Fruit fly (Drosophila melanogaster) whole organism, prepupa: Measurements from ENCODE around the gene pad.

Source experiments
- CG10631 ChIP-seq: fragments of 200-800 bp; sonication (Bioruptor generic); optimal IDR thresholded peaks from 2 replicates; lab custom pipeline; 2016; ENCODE audit warnings: missing biosample characterization, missing genetic modification characterization
- CG10669 ChIP-seq: fragments of 200-800 bp; sonication (Bioruptor generic); optimal IDR thresholded peaks from 3 replicates; lab custom pipeline; 2018; ENCODE audit warnings: missing biosample characterization, mild to moderate bottlenecking, missing genetic modification characterization, moderate library complexity
- CG11294 ChIP-seq: fragments of 200-800 bp; sonication (Bioruptor generic); IDR thresholded peaks from 2 replicates; pipeline ENCODE4 v1.3.6; 2022; ENCODE audit warnings: missing biosample characterization, missing genetic modification characterization
- CG11902 ChIP-seq: fragments of 200-800 bp; sonication (Bioruptor generic); optimal IDR thresholded peaks from 3 replicates; lab custom pipeline; 2016; ENCODE audit warnings: missing biosample characterization, missing genetic modification characterization
- CG15336 ChIP-seq: fragments of 200-800 bp; sonication (Bioruptor generic); IDR thresholded peaks from 2 replicates; pipeline ENCODE4 v1.3.6; 2022; ENCODE audit warnings: missing biosample characterization, missing genetic modification characterization
- CG1621 ChIP-seq: fragments of 200-800 bp; sonication (Bioruptor generic); optimal IDR thresholded peaks from 3 replicates; lab custom pipeline; 2018; ENCODE audit warnings: missing biosample characterization, mild to moderate bottlenecking, missing genetic modification characterization
- CG34406 ChIP-seq: fragments of 200-800 bp; sonication (Bioruptor generic); optimal IDR thresholded peaks from 3 replicates; lab custom pipeline; 2016; ENCODE audit warnings: missing biosample characterization, missing genetic modification characterization
- CG3919 ChIP-seq: fragments of 200-800 bp; sonication (Bioruptor generic); optimal IDR thresholded peaks from 3 replicates; lab custom pipeline; 2016; ENCODE audit warnings: missing biosample characterization, missing genetic modification characterization
- CG4318 ChIP-seq: fragments of 200-800 bp; sonication (Bioruptor generic); optimal IDR thresholded peaks from 3 replicates; lab custom pipeline; 2017; ENCODE audit warnings: missing biosample characterization, mild to moderate bottlenecking, missing genetic modification characterization
- CG6163 ChIP-seq: fragments of 200-800 bp; sonication (Bioruptor generic); IDR thresholded peaks from 3 replicates; pipeline ENCODE4 v1.3.6; 2022; ENCODE audit warnings: missing biosample characterization, missing genetic modification characterization
- CG6792 ChIP-seq: fragments of 200-800 bp; sonication (Bioruptor generic); optimal IDR thresholded peaks from 3 replicates; lab custom pipeline; 2016; ENCODE audit warnings: missing biosample characterization, missing genetic modification characterization
- CG6808 ChIP-seq: fragments of 200-800 bp; sonication (Bioruptor generic); optimal IDR thresholded peaks from 3 replicates; lab custom pipeline; 2017; ENCODE audit warnings: missing biosample characterization, missing genetic modification characterization, mild to moderate bottlenecking, moderate library complexity, missing genetic modification reagents
- CG7368 ChIP-seq: fragments of 200-800 bp; sonication (Bioruptor generic); optimal IDR thresholded peaks from 3 replicates; lab custom pipeline; 2016; ENCODE audit warnings: missing biosample characterization, missing genetic modification characterization
- CG8119 ChIP-seq: fragments of 200-800 bp; sonication (Bioruptor generic); IDR thresholded peaks from 3 replicates; pipeline ENCODE4 v1.3.6; 2022; ENCODE audit warnings: missing biosample characterization, missing genetic modification characterization
- CG8319 ChIP-seq: fragments of 200-800 bp; sonication (Bioruptor generic); optimal IDR thresholded peaks from 3 replicates; lab custom pipeline; 2016; ENCODE audit warnings: missing biosample characterization, missing genetic modification characterization
- CG8632 ChIP-seq: fragments of 200-800 bp; sonication (Bioruptor generic); optimal IDR thresholded peaks from 3 replicates; lab custom pipeline; 2016; ENCODE audit warnings: missing biosample characterization, missing genetic modification characterization
- CG9139 ChIP-seq: fragments of 200-800 bp; sonication (Bioruptor generic); optimal IDR thresholded peaks from 3 replicates; lab custom pipeline; 2017; ENCODE audit warnings: missing biosample characterization, mild to moderate bottlenecking, missing genetic modification characterization
- Eip78C ChIP-seq: fragments of 200-800 bp; sonication (Bioruptor generic); peaks from one replicate; lab custom pipeline; 2016; ENCODE audit warnings: missing biosample characterization, missing genetic modification characterization
- Ets21C ChIP-seq: fragments of 200-800 bp; sonication (Bioruptor generic); optimal IDR thresholded peaks from 3 replicates; lab custom pipeline; 2016; ENCODE audit warnings: missing biosample characterization, missing genetic modification characterization
- Ets96B ChIP-seq: fragments of 200-800 bp; optimal IDR thresholded peaks from 2 replicates; lab custom pipeline; 2019; ENCODE audit warnings: missing biosample characterization, mild to moderate bottlenecking, missing genetic modification characterization, moderate library complexity
- Gug ChIP-seq: fragments of 200-800 bp; sonication (Bioruptor generic); IDR thresholded peaks from 2 replicates; pipeline ENCODE4 v1.3.6; 2022; ENCODE audit warnings: missing biosample characterization, missing genetic modification characterization
- Hr38 ChIP-seq: sonication (Bioruptor generic); optimal IDR thresholded peaks from 2 replicates; lab custom pipeline; 2016; ENCODE audit warnings: missing biosample characterization, missing genetic modification characterization
- Hr39 ChIP-seq: fragments of 200-800 bp; sonication (Bioruptor generic); optimal IDR thresholded peaks from 2 replicates; lab custom pipeline; 2016; ENCODE audit warnings: missing biosample characterization, missing genetic modification characterization
- Hr4 ChIP-seq: fragments of 200-800 bp; sonication (Bioruptor generic); optimal IDR thresholded peaks from 3 replicates; lab custom pipeline; 2016; ENCODE audit warnings: missing biosample characterization, missing genetic modification characterization
- Lpt ChIP-seq: fragments of 200-800 bp; sonication (Bioruptor generic); optimal IDR thresholded peaks from 3 replicates; lab custom pipeline; 2016; ENCODE audit warnings: missing biosample characterization, missing genetic modification characterization
- OdsH ChIP-seq: fragments of 200-800 bp; sonication (Bioruptor generic); optimal IDR thresholded peaks from 3 replicates; lab custom pipeline; 2016; ENCODE audit warnings: missing biosample characterization, missing genetic modification characterization
- Smox ChIP-seq: fragments of 200-800 bp; sonication (Bioruptor generic); optimal IDR thresholded peaks from 3 replicates; lab custom pipeline; 2016; ENCODE audit warnings: missing biosample characterization, missing genetic modification characterization
- Sox102F ChIP-seq: fragments of 200-800 bp; sonication (Bioruptor generic); optimal IDR thresholded peaks from 2 replicates; lab custom pipeline; 2016; ENCODE audit warnings: missing biosample characterization, mild to moderate bottlenecking, missing genetic modification characterization
- Sox15 ChIP-seq: fragments of 200-800 bp; sonication (Bioruptor generic); optimal IDR thresholded peaks from 3 replicates; lab custom pipeline; 2016; ENCODE audit warnings: missing biosample characterization, missing genetic modification characterization
- acj6 ChIP-seq: fragments of 200-800 bp; sonication (Bioruptor generic); optimal IDR thresholded peaks from 3 replicates; lab custom pipeline; 2016; ENCODE audit warnings: missing biosample characterization, missing genetic modification characterization
- dsx ChIP-seq: fragments of 200-800 bp; optimal IDR thresholded peaks from 3 replicates; lab custom pipeline; 2019; ENCODE audit warnings: missing biosample characterization, mild to moderate bottlenecking, missing genetic modification characterization, moderate library complexity; ENCODE audit not compliant: poor library complexity, severe bottlenecking
- eg ChIP-seq: fragments of 200-800 bp; sonication (Bioruptor generic); IDR thresholded peaks from 3 replicates; pipeline ENCODE4 v1.3.6; 2022; ENCODE audit warnings: missing biosample characterization, missing genetic modification characterization
- esn ChIP-seq: fragments of 200-800 bp; sonication (Bioruptor generic); optimal IDR thresholded peaks from 2 replicates; lab custom pipeline; 2016; ENCODE audit warnings: missing biosample characterization, mild to moderate bottlenecking, missing genetic modification characterization, moderate library complexity
- fd59A ChIP-seq: fragments of 200-800 bp; sonication (Bioruptor generic); optimal IDR thresholded peaks from 2 replicates; lab custom pipeline; 2017; ENCODE audit warnings: missing biosample characterization, mild to moderate bottlenecking, missing genetic modification characterization, missing genetic modification reagents
- fd85E ChIP-seq: fragments of 200-800 bp; sonication (Bioruptor generic); optimal IDR thresholded peaks from 3 replicates; lab custom pipeline; 2016; ENCODE audit warnings: missing biosample characterization, missing genetic modification characterization
- fkh ChIP-seq: fragments of 200-800 bp; sonication (Bioruptor generic); optimal IDR thresholded peaks from 3 replicates; lab custom pipeline; 2017; ENCODE audit warnings: missing biosample characterization, mild to moderate bottlenecking, missing genetic modification characterization, moderate library complexity
- lz ChIP-seq: fragments of 200-800 bp; sonication (Bioruptor generic); optimal IDR thresholded peaks from 3 replicates; lab custom pipeline; 2016; ENCODE audit warnings: missing biosample characterization, missing genetic modification characterization
- net ChIP-seq: fragments of 200-800 bp; sonication (Bioruptor generic); optimal IDR thresholded peaks from 3 replicates; lab custom pipeline; 2016; ENCODE audit warnings: missing biosample characterization, missing genetic modification characterization
- salr ChIP-seq, 2 experiments: fragments of 200-800 bp; sonication (Bioruptor generic); optimal IDR thresholded peaks; 3 replicates each; lab custom pipeline; 2016 to 2018; ENCODE audit warnings: missing biosample characterization in 2 of 2, missing genetic modification characterization in 2 of 2, mild to moderate bottlenecking in 1 of 2
- spab ChIP-seq: fragments of 200-800 bp; sonication (Bioruptor generic); optimal IDR thresholded peaks from 2 replicates; lab custom pipeline; 2017; ENCODE audit warnings: missing biosample characterization, mild to moderate bottlenecking, missing genetic modification characterization, missing genetic modification reagents
- ss ChIP-seq, 2 experiments: fragments of 200-800 bp; sonication (Bioruptor generic); optimal IDR thresholded peaks; 2 replicates in 1 of 2; 3 replicates in 1 of 2; lab custom pipeline; 2017 to 2018; ENCODE audit warnings: mild to moderate bottlenecking in 2 of 2, missing biosample characterization in 2 of 2, missing genetic modification characterization in 2 of 2, moderate library complexity in 1 of 2
- svp ChIP-seq: fragments of 200-800 bp; sonication (Bioruptor generic); peaks from one replicate; lab custom pipeline; 2016; ENCODE audit warnings: missing biosample characterization, missing genetic modification characterization
- topi ChIP-seq: fragments of 200-800 bp; sonication (Bioruptor generic); optimal IDR thresholded peaks from 3 replicates; lab custom pipeline; 2016; ENCODE audit warnings: missing biosample characterization, missing genetic modification characterization
- vri ChIP-seq: fragments of 200-800 bp; sonication (Bioruptor generic); optimal IDR thresholded peaks from 3 replicates; lab custom pipeline; 2016; ENCODE audit warnings: missing biosample characterization, mild to moderate bottlenecking, missing genetic modification characterization

The pad gene

DNA sequence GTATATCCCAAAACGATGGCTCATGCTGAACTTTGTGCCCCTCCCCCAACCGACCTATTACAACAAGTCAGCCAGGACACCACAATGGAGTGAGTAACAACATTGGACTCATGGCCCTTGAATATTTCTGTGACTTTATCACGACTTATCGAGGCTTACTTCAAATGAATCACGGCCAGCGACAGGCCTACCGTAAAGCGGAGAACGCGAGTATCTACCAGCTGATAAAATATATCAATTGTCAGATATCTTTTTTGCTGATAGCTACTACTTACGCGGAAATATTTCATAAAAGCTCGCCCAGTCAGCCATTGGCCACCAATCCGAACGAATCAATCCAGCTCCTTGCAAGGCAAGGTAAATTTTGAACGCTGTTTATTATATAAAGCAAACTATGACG is 14.6 kb upstream of the pad start, which contains the start of gene CG17930:
Gene CG17930 (plus strand): TSS at position 301 of the 400 bp plus-strand sequence.
- TF ChIP-seq ss (GFP tag; optimal IDR thresholded peaks at IDR 0.05; lab: Kevin White, UChicago) (no peak), Sox15 (GFP tag; lab: Kevin White, UChicago) (no peak), fd85E (no peak), vri (GFP tag; lab: Kevin White, UChicago) (no peak), CG11902 (GFP tag; lab: Kevin White, UChicago) (no peak), CG6792 (GFP tag; lab: Kevin White, UChicago) (no peak), eg (GFP tag; lab: Robert Waterston, UW) (no peak), CG6163 (GFP tag; lab: Robert Waterston, UW) (no peak), CG4318 (GFP tag; lab: Kevin White, UChicago) (no peak), Hr39 (GFP tag; lab: Kevin White, UChicago) (no peak), CG6808 (GFP tag; lab: Kevin White, UChicago) (no peak), Sox102F (no peak), spab (GFP tag; lab: Kevin White, UChicago) (no peak), topi (GFP tag; lab: Kevin White, UChicago) (no peak), CG8632 (GFP tag; lab: Kevin White, UChicago) (no peak), CG7368 (GFP tag; lab: Kevin White, UChicago) (no peak), Eip78C (GFP tag; lab: Kevin White, UChicago) (no peak), OdsH (no peak), CG8319 (GFP tag; lab: Kevin White, UChicago) (no peak)
- TF ChIP-seq, all 60 proteins: peak for 0

DNA sequence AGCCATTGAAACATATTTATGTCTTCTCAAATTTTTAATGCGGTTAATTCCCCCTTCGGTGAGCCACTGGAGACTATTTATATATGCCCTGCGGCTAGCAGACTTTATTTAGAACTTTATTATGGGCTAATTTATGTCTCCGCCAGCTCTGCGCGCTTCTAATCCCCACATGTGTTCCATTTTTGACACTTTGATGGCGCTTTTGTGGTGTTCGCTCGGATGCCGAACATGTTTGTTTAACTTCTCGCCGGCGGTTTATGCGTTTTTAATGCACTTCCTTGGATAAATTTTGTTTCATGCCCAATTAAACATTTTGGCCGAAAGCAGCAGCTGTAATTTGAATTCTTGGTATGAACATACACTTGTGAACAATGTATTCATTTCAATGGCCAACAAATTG is 12.3 kb upstream of the pad start:
- no peak for TF ChIP-seq CG11294 (GFP tag; lab: Robert Waterston, UW)
- TF ChIP-seq Ets96B = no peak
- TF ChIP-seq CG11902 (GFP tag; lab: Kevin White, UChicago) = no peak
- TF ChIP-seq net (GFP tag; lab: Kevin White, UChicago) = no peak
- no peak for TF ChIP-seq Ets21C (GFP tag; lab: Kevin White, UChicago)
- TF ChIP-seq CG8119 (GFP tag; lab: Robert Waterston, UW) = no peak
- TF ChIP-seq Hr4 (GFP tag; lab: Kevin White, UChicago) = no peak
- no peak for TF ChIP-seq svp
- no peak for TF ChIP-seq salr (GFP tag; optimal IDR thresholded peaks at IDR 0.05; lab: Kevin White, UChicago)
- no peak for TF ChIP-seq CG1621
- no peak for TF ChIP-seq Sox102F
- TF ChIP-seq CG10631 (GFP tag; lab: Kevin White, UChicago) = no peak
- TF ChIP-seq CG3919 (GFP tag; lab: Kevin White, UChicago) = no peak
- TF ChIP-seq CG4318 (GFP tag; lab: Kevin White, UChicago) = no peak
- no peak for TF ChIP-seq Lpt (GFP tag; lab: Kevin White, UChicago)
- TF ChIP-seq fd59A (GFP tag; lab: Kevin White, UChicago) = no peak
- TF ChIP-seq CG34406 (GFP tag; lab: Kevin White, UChicago) = no peak
- TF ChIP-seq CG8319 (GFP tag; lab: Kevin White, UChicago) = no peak
- no peak for TF ChIP-seq CG15336
- TF ChIP-seq Smox (GFP tag; lab: Kevin White, UChicago) = no peak
- TF ChIP-seq, all 60 proteins: peak for 0

dm6 chr3R:16331809-16332343 is 10.2 kb upstream of the pad start:
- TF ChIP-seq Lpt (GFP tag; lab: Kevin White, UChicago) = no peak
- peak; percentile 44 for TF ChIP-seq CG10669 (GFP tag; lab: Kevin White, UChicago)
- peak; percentile 49 for TF ChIP-seq CG34406 (GFP tag; lab: Kevin White, UChicago)
- TF ChIP-seq ss (GFP tag; optimal IDR thresholded peaks at IDR 0.05; lab: Kevin White, UChicago) = peak; percentile 90 to 92
- TF ChIP-seq CG6163 (GFP tag; lab: Robert Waterston, UW) = peak; percentile 16; the same call in 2 of the 3 replicates
- no peak for TF ChIP-seq Hr38
- peak; percentile 97 for TF ChIP-seq fkh
- TF ChIP-seq Ets96B = no peak
- no peak for TF ChIP-seq Hr39 (GFP tag; lab: Kevin White, UChicago)
- TF ChIP-seq Gug (GFP tag; lab: Robert Waterston, UW) = no peak
- TF ChIP-seq dsx (GFP tag; lab: Kevin White, UChicago) = peak; percentile 6
- no peak for TF ChIP-seq Ets21C (GFP tag; lab: Kevin White, UChicago)
- peak; percentile 62 for TF ChIP-seq CG1621
- TF ChIP-seq acj6 = peak; percentile 13
- peak; percentile 13 for TF ChIP-seq lz (GFP tag; lab: Kevin White, UChicago)
- no peak for TF ChIP-seq Hr4 (GFP tag; lab: Kevin White, UChicago)
- TF ChIP-seq CG4318 (GFP tag; lab: Kevin White, UChicago) = no peak
- no peak for TF ChIP-seq Smox (GFP tag; lab: Kevin White, UChicago)
- peak; percentile 53 for TF ChIP-seq esn (GFP tag; lab: Kevin White, UChicago)
- peak; percentile 56 for TF ChIP-seq CG9139
- TF ChIP-seq CG10631 (GFP tag; lab: Kevin White, UChicago) = peak; percentile 14
- no peak for TF ChIP-seq CG7368 (GFP tag; lab: Kevin White, UChicago)
- no peak for TF ChIP-seq CG11294 (GFP tag; lab: Robert Waterston, UW)
- peak; percentile 14 for TF ChIP-seq CG8632 (GFP tag; lab: Kevin White, UChicago)
- peak; percentile 66 for TF ChIP-seq vri (GFP tag; lab: Kevin White, UChicago)
- no peak for TF ChIP-seq Sox15 (GFP tag; lab: Kevin White, UChicago)
- no peak for TF ChIP-seq net (GFP tag; lab: Kevin White, UChicago)
- TF ChIP-seq CG8119 (GFP tag; lab: Robert Waterston, UW) = no peak
- peak; percentile 31 for TF ChIP-seq OdsH
- TF ChIP-seq fd59A (GFP tag; lab: Kevin White, UChicago) = peak; percentile 43
